Fruit fly (Drosophila melanogaster): ENCODE results near the gene pr.

The pr gene

DNA sequence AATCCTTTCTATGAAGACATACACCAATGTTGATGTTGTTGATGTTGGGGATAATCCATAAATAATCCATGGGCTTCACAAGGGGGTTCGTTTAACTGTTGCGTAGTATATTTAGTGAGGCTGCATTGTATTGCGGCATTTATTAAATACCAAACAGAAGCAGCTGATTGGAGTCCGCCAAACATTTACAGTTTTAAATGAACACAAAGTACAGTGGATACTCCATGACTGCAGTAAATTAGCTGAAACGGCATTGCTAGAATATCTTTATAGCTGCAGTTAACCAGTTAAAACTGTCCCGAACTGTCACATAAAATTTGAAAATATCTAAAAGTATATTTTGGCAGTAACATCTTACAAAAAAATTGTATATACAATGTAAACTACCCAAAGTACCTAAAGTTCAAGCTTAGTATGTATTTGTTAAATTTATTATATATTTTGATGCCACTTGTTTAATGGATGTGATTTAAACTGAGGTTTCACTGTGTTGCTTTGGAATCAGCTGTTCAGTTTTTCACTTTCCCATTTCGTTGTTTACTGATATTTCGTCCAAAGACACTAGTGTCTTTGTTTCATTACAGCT is 15.9 kb upstream of the pr start, which contains the start of the genes CG10747 and Pyroxd1:
TSS of gene CG10747 (minus strand) at position 255 of the 586 bp plus-strand sequence.
TSS of gene Pyroxd1 (plus strand) at position 342 of the 586 bp plus-strand sequence.
- TF ChIP-seq CG1620 (GFP tag; optimal IDR thresholded peaks at IDR 0.05) (peak; percentile 98), cnc (optimal IDR thresholded peaks at IDR 0.05) (no peak), Crg-1 (GFP tag; optimal IDR thresholded peaks at IDR 0.05) (peak; percentile 98), CG33017 (tag; optimal IDR thresholded peaks at IDR 0.05) (peak; percentile 98), CG14711 (tag; optimal IDR thresholded peaks at IDR 0.05) (peak; percentile 95), bab1 (GFP tag; optimal IDR thresholded peaks at IDR 0.05) (peak; percentile 99), CG7101 (tag; optimal IDR thresholded peaks at IDR 0.05) (peak; percentile 98), pad (GFP tag; optimal IDR thresholded peaks at IDR 0.05) (peak; percentile 92), CG5204 (GFP tag; optimal IDR thresholded peaks at IDR 0.05) (peak; percentile 99), ovo (GFP tag; optimal IDR thresholded peaks at IDR 0.05) (peak; percentile 98), Clk (GFP tag; optimal IDR thresholded peaks at IDR 0.05) (peak; percentile 97), Hr96 (GFP tag; optimal IDR thresholded peaks at IDR 0.05) (peak; percentile 98), toe (GFP tag; optimal IDR thresholded peaks at IDR 0.05) (peak; percentile 99), tj (GFP tag; optimal IDR thresholded peaks at IDR 0.05) (peak; percentile 90), CG12768 (GFP tag; optimal IDR thresholded peaks at IDR 0.05) (peak; percentile 99), Mnt (GFP tag; optimal IDR thresholded peaks at IDR 0.05) (peak; percentile 95), cic (GFP tag; optimal IDR thresholded peaks at IDR 0.05) (peak; percentile 90), kay (GFP tag; ENCODE audit: borderline replicate concordance) (no peak), CG7045 (GFP tag; optimal IDR thresholded peaks at IDR 0.05) (peak; percentile 98), CG11617 (GFP tag; optimal IDR thresholded peaks at IDR 0.05) (peak; percentile 99)

DNA sequence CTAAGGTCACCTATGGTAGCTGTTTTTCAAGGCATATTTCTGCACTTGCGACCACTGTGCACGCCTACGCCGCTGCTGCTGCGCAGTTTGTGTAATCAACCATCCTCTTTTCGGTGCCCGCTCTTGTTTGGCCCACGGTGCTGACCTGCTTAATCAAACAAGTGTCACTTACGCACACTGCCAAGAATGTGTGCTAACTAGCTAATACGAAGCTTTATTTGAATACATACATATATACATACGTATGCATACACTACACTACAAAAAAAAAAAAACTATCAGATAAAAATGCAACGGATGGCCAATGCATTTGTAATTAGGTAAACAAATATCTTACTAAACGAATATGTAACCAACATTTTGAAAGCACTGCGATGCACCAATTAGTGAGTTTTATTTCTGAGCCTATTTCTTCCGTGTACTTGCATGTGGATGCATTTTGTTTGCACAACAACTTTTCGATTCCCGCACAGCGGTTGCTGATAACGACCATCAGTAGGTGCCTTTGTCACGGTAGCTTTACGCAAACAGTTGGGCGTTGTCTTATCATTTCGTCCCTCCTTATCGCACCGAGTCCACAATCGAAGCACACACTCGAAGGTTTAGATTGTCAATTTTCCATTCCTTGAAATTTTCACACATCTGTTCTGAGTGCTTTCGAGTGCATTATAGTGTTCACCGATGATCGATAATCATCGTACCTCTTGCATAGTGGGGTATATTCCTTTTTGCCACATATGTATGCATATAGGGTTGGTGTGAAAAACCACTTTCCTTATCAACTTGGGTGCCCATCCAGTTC is 11.2 kb upstream of the pr start:
- peak; percentile 29 for TF ChIP-seq toe (GFP tag; optimal IDR thresholded peaks at IDR 0.05)
- TF ChIP-seq CG12768 (GFP tag; optimal IDR thresholded peaks at IDR 0.05), result peak; percentile 92
- peak; percentile 65 for TF ChIP-seq Clk (GFP tag; optimal IDR thresholded peaks at IDR 0.05)
- peak; percentile 90 for TF ChIP-seq CG11617 (GFP tag; optimal IDR thresholded peaks at IDR 0.05)
- peak; percentile 94 for TF ChIP-seq CG33017 (tag; optimal IDR thresholded peaks at IDR 0.05)
- peak; percentile 76 for TF ChIP-seq ovo (GFP tag; optimal IDR thresholded peaks at IDR 0.05)
- peak; percentile 93 for TF ChIP-seq CG7101 (tag; optimal IDR thresholded peaks at IDR 0.05)
- peak; percentile 61 for TF ChIP-seq pad (GFP tag; optimal IDR thresholded peaks at IDR 0.05)
- TF ChIP-seq Hr96 (GFP tag; optimal IDR thresholded peaks at IDR 0.05), result peak; percentile 76
- TF ChIP-seq CG14711 (tag; optimal IDR thresholded peaks at IDR 0.05), result peak; percentile 90
- TF ChIP-seq kay (GFP tag; ENCODE audit: borderline replicate concordance), result no peak
- TF ChIP-seq bab1 (GFP tag; optimal IDR thresholded peaks at IDR 0.05), result peak; percentile 31
- peak; percentile 62 for TF ChIP-seq Crg-1 (GFP tag; optimal IDR thresholded peaks at IDR 0.05)
- peak; percentile 86 for TF ChIP-seq CG5204 (GFP tag; optimal IDR thresholded peaks at IDR 0.05)
- TF ChIP-seq Mnt (GFP tag; optimal IDR thresholded peaks at IDR 0.05), result peak; percentile 89
- peak; percentile 95 for TF ChIP-seq cic (GFP tag; optimal IDR thresholded peaks at IDR 0.05)
- no peak for TF ChIP-seq cnc (optimal IDR thresholded peaks at IDR 0.05)
- TF ChIP-seq CG1620 (GFP tag; optimal IDR thresholded peaks at IDR 0.05), result peak; percentile 30
- TF ChIP-seq CG7045 (GFP tag; optimal IDR thresholded peaks at IDR 0.05), result peak; percentile 67
- peak; percentile 77 for TF ChIP-seq tj (GFP tag; optimal IDR thresholded peaks at IDR 0.05)

DNA sequence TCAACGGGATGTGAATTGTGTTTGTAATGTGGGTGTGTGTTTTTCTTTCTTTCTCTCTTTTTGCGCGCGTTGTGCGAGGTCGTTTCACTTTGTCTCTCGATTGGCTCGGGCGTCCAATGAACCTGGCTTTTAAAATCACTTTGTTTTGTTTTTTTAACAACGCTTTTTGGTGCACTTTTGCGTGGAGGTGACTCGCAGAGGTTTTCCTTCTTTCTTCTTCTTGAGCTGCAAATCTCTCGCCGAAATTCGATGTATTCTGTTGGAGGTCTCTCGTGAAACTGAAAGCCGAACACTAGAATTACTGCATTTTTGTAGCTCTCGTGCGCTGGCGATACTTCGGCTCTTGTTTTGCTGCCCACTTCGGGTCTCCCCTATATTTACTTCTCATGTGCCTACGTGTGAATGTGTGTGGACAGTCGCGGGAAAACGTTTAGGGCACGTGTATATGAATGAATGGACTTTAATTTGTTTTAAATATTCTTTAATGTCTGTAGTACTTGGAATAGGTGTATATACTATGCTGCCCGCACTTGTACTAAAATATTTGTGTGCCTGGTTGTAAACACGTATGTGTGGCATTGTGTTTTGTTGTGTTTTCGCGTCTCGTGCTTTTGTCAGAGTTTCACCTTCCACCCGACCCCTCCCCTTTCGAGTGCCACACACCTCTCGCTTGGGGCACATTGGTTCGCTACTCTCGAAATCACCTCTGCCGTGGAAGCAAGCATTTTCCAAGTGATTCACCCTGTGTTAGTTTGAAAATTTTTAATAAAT is 9.7 kb upstream of the pr start, which contains the start of gene fok:
TSS of gene fok (minus strand) at position 286 of the 771 bp plus-strand sequence.
- TF ChIP-seq CG1620 (GFP tag; optimal IDR thresholded peaks at IDR 0.05), result peak; percentile 92
- TF ChIP-seq kay (GFP tag; ENCODE audit: borderline replicate concordance), result peak; percentile 99
- TF ChIP-seq CG7101 (tag; optimal IDR thresholded peaks at IDR 0.05), result peak; percentile 98
- peak; percentile 98 for TF ChIP-seq CG5204 (GFP tag; optimal IDR thresholded peaks at IDR 0.05)
- TF ChIP-seq cnc (optimal IDR thresholded peaks at IDR 0.05), result no peak
- TF ChIP-seq pad (GFP tag; optimal IDR thresholded peaks at IDR 0.05), result peak; percentile 93
- peak; percentile 96 for TF ChIP-seq Clk (GFP tag; optimal IDR thresholded peaks at IDR 0.05)
- TF ChIP-seq toe (GFP tag; optimal IDR thresholded peaks at IDR 0.05), result peak; percentile 98
- peak; percentile 98 for TF ChIP-seq CG12768 (GFP tag; optimal IDR thresholded peaks at IDR 0.05)
- TF ChIP-seq CG11617 (GFP tag; optimal IDR thresholded peaks at IDR 0.05), result peak; percentile 98
- TF ChIP-seq CG7045 (GFP tag; optimal IDR thresholded peaks at IDR 0.05), result peak; percentile 98
- peak; percentile 98 for TF ChIP-seq cic (GFP tag; optimal IDR thresholded peaks at IDR 0.05)
- peak; percentile 98 for TF ChIP-seq Hr96 (GFP tag; optimal IDR thresholded peaks at IDR 0.05)
- peak; percentile 92 for TF ChIP-seq Crg-1 (GFP tag; optimal IDR thresholded peaks at IDR 0.05)
- peak; percentile 96 for TF ChIP-seq Mnt (GFP tag; optimal IDR thresholded peaks at IDR 0.05)
- TF ChIP-seq tj (GFP tag; optimal IDR thresholded peaks at IDR 0.05), result peak; percentile 91
- peak; percentile 97 for TF ChIP-seq bab1 (GFP tag; optimal IDR thresholded peaks at IDR 0.05)
- peak; percentile 95 for TF ChIP-seq ovo (GFP tag; optimal IDR thresholded peaks at IDR 0.05)
- TF ChIP-seq CG14711 (tag; optimal IDR thresholded peaks at IDR 0.05), result peak; percentile 91
- peak; percentile 98 for TF ChIP-seq CG33017 (tag; optimal IDR thresholded peaks at IDR 0.05)

DNA sequence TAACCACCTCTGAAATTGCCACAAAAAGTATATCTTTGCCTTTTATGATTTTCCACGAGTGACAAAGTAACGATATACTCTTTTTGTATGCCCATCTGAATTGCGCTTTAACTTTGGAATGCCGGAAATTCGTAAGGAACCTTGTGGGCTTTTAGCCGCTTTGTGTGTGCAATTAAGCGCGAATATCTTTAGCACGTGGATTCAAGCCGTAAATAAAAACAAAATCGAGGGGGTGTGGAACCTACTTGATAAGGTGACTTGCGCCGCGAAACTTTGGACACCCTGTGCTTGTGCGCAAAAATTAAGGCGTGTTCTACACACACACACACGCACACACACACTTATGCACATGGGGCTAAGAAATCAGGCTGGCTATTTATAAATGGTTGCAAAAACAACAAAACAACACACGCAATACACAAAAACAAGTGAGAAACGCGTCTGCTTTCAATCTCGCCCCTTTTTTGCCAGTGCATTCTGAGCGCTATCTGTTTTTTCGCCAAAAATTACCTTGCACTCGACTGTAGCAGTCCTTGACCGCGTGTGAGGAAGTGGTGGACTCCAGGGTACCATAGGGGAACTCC is 8.9 kb upstream of the pr start:
- TF ChIP-seq kay (GFP tag; ENCODE audit: borderline replicate concordance) (no peak), ovo (GFP tag; optimal IDR thresholded peaks at IDR 0.05) (no peak), CG11617 (GFP tag; optimal IDR thresholded peaks at IDR 0.05) (no peak), CG33017 (tag; optimal IDR thresholded peaks at IDR 0.05) (no peak), tj (GFP tag; optimal IDR thresholded peaks at IDR 0.05) (no peak), toe (GFP tag; optimal IDR thresholded peaks at IDR 0.05) (no peak), CG7101 (tag; optimal IDR thresholded peaks at IDR 0.05) (no peak), cnc (optimal IDR thresholded peaks at IDR 0.05) (no peak), Hr96 (GFP tag; optimal IDR thresholded peaks at IDR 0.05) (no peak), pad (GFP tag; optimal IDR thresholded peaks at IDR 0.05) (peak; percentile 42), Mnt (GFP tag; optimal IDR thresholded peaks at IDR 0.05) (peak; percentile 67), bab1 (GFP tag; optimal IDR thresholded peaks at IDR 0.05) (no peak), CG5204 (GFP tag; optimal IDR thresholded peaks at IDR 0.05) (no peak)
